Fruit fly (Drosophila melanogaster) whole organism, embryonic: ENCODE data around the gene net.

Experiments used
- ATbp ChIP-seq: fragments of 200-800 bp; sonication (Bioruptor generic); optimal IDR thresholded peaks from 2 replicates; lab custom pipeline; 2017; ENCODE audit warnings: missing biosample characterization, mild to moderate bottlenecking, missing genetic modification characterization, missing genetic modification reagents
- Asciz ChIP-seq: fragments of 200-800 bp; sonication (Bioruptor generic); optimal IDR thresholded peaks from 2 replicates; lab custom pipeline; 2017; ENCODE audit warnings: missing biosample characterization, mild to moderate bottlenecking, missing genetic modification characterization, missing genetic modification reagents
- Atf6 ChIP-seq: fragments of 200-800 bp; sonication (Bioruptor generic); IDR thresholded peaks from 2 replicates; pipeline ENCODE4 v1.3.6; 2022; ENCODE audit warnings: missing biosample characterization, missing genetic modification characterization
- BEAF-32 ChIP-seq: fragments of 200-800 bp; sonication (Bioruptor generic); optimal IDR thresholded peaks from 3 replicates; lab custom pipeline; 2017; ENCODE audit warnings: missing biosample characterization, missing genetic modification characterization, mild to moderate bottlenecking, moderate library complexity, missing genetic modification reagents
- CG11093 ChIP-seq: fragments of 200-800 bp; sonication (Bioruptor generic); IDR thresholded peaks from 3 replicates; pipeline ENCODE4 v1.3.6; 2022; ENCODE audit warnings: missing biosample characterization, missing genetic modification characterization
- CG12659 ChIP-seq: fragments of 200-800 bp; sonication (Bioruptor generic); optimal IDR thresholded peaks from 3 replicates; lab custom pipeline; 2017; ENCODE audit warnings: mild to moderate bottlenecking, missing biosample characterization, missing genetic modification reagents, missing genetic modification characterization
- CG14667 ChIP-seq: fragments of 200-800 bp; sonication (Bioruptor generic); IDR thresholded peaks from 2 replicates; pipeline ENCODE4 v1.3.6; 2022; ENCODE audit warnings: missing biosample characterization, missing genetic modification characterization
- CG15073 ChIP-seq: fragments of 200-800 bp; sonication (Bioruptor generic); optimal IDR thresholded peaks from 2 replicates; lab custom pipeline; 2016; ENCODE audit warnings: missing biosample characterization, missing genetic modification characterization
- CG17361 ChIP-seq: fragments of 200-800 bp; sonication (Bioruptor generic); IDR thresholded peaks from 3 replicates; pipeline ENCODE4 v1.3.6; 2022; ENCODE audit warnings: missing biosample characterization, missing genetic modification characterization
- CG17568 ChIP-seq: fragments of 200-800 bp; sonication (Bioruptor generic); optimal IDR thresholded peaks from 2 replicates; lab custom pipeline; 2018; ENCODE audit warnings: missing biosample characterization, mild to moderate bottlenecking, missing genetic modification characterization, moderate library complexity
- CG30020 ChIP-seq: fragments of 200-800 bp; optimal IDR thresholded peaks from 2 replicates; lab custom pipeline; 2019; ENCODE audit warnings: missing biosample characterization, mild to moderate bottlenecking, missing genetic modification characterization, moderate library complexity
- CG4404 ChIP-seq: fragments of 200-800 bp; sonication (Bioruptor generic); IDR thresholded peaks from 2 replicates; pipeline ENCODE4 v1.3.6; 2022; ENCODE audit warnings: missing biosample characterization, missing genetic modification characterization
- CG5180 ChIP-seq: fragments of 200-800 bp; sonication (Bioruptor generic); optimal IDR thresholded peaks from 3 replicates; lab custom pipeline; 2017; ENCODE audit warnings: missing biosample characterization, missing genetic modification characterization, mild to moderate bottlenecking, moderate library complexity, missing genetic modification reagents
- CG6854 ChIP-seq: fragments of 200-800 bp; sonication (Bioruptor generic); optimal IDR thresholded peaks from 3 replicates; lab custom pipeline; 2017; ENCODE audit warnings: missing biosample characterization, mild to moderate bottlenecking, missing genetic modification characterization
- CG8290 ChIP-seq, 3 experiments: fragments of 200-800 bp; sonication (Bioruptor generic); optimal IDR thresholded peaks; 2 replicates each; lab custom pipeline; 2016 to 2019; ENCODE audit warnings: missing biosample characterization in 3 of 3, missing genetic modification characterization in 3 of 3, mild to moderate bottlenecking in 2 of 3, moderate library complexity in 1 of 3
- CG8388 ChIP-seq: fragments of 200-800 bp; sonication (Bioruptor generic); optimal IDR thresholded peaks from 2 replicates; lab custom pipeline; 2019; ENCODE audit warnings: missing biosample characterization, mild to moderate bottlenecking, missing genetic modification characterization, moderate library complexity
- CG9609 ChIP-seq: fragments of 200-800 bp; sonication (Bioruptor generic); optimal IDR thresholded peaks from 3 replicates; lab custom pipeline; 2016; ENCODE audit warnings: missing biosample characterization, missing genetic modification characterization
- CG9727 ChIP-seq: fragments of 200-800 bp; sonication (Bioruptor generic); optimal IDR thresholded peaks from 3 replicates; lab custom pipeline; 2017; ENCODE audit warnings: missing biosample characterization, mild to moderate bottlenecking, missing genetic modification characterization
- CrebB ChIP-seq: fragments of 200-800 bp; sonication (Bioruptor generic); optimal IDR thresholded peaks from 3 replicates; lab custom pipeline; 2018; ENCODE audit warnings: missing biosample characterization, mild to moderate bottlenecking, missing genetic modification characterization
- Dek ChIP-seq: fragments of 200-800 bp; sonication (Bioruptor generic); optimal IDR thresholded peaks from 3 replicates; lab custom pipeline; 2019; ENCODE audit warnings: missing biosample characterization, mild to moderate bottlenecking, missing genetic modification characterization, moderate library complexity
- H2.0 ChIP-seq: fragments of 200-800 bp; sonication (Bioruptor generic); IDR thresholded peaks from 2 replicates; pipeline ENCODE4 v1.3.6; 2022; ENCODE audit warnings: missing biosample characterization, missing genetic modification characterization
- Hr78 ChIP-seq, 2 experiments: fragments of 200-800 bp in 1 of 2; fragments of >200 bp in 1 of 2; sonication (Bioruptor generic) in 1 of 2; optimal IDR thresholded peaks; 2 replicates each; lab custom pipeline; 2017 to 2019; ENCODE audit warnings: missing biosample characterization in 2 of 2, missing genetic modification characterization in 2 of 2, mild to moderate bottlenecking in 1 of 2, moderate library complexity in 1 of 2
- Med ChIP-seq: fragments of 200-800 bp; sonication (Bioruptor generic); peaks from one replicate; lab custom pipeline; 2016; ENCODE audit warnings: missing biosample characterization, missing genetic modification characterization, mild to moderate bottlenecking, inconsistent platforms, moderate library complexity
- Scr ChIP-seq: fragments of 200-800 bp; sonication (Bioruptor generic); IDR thresholded peaks from 2 replicates; pipeline ENCODE4 v1.3.6; 2022; ENCODE audit warnings: missing biosample characterization, missing genetic modification characterization; ENCODE audit not compliant: partially characterized antibody
- Sry-δ ChIP-seq: fragments of 200-800 bp; sonication (Bioruptor generic); optimal IDR thresholded peaks from 2 replicates; lab custom pipeline; 2016; ENCODE audit warnings: missing biosample characterization, missing genetic modification characterization
- Usf ChIP-seq: fragments of 200-800 bp; sonication (Bioruptor generic); optimal IDR thresholded peaks from 2 replicates; lab custom pipeline; 2017; ENCODE audit warnings: missing genotype, missing biosample characterization, missing genetic modification characterization
- abd-A ChIP-seq: fragments of 200-800 bp; sonication (Bioruptor generic); optimal IDR thresholded peaks from 3 replicates; lab custom pipeline; 2019; ENCODE audit warnings: missing biosample characterization, mild to moderate bottlenecking, missing genetic modification characterization, moderate library complexity
- amos ChIP-seq: fragments of 200-800 bp; sonication (Bioruptor generic); IDR thresholded peaks from 2 replicates; pipeline ENCODE4 v1.3.6; 2022; ENCODE audit warnings: missing biosample characterization, missing genetic modification characterization; ENCODE audit not compliant: partially characterized antibody
- bbx ChIP-seq: fragments of 200-800 bp; sonication (Bioruptor generic); IDR thresholded peaks from 2 replicates; pipeline ENCODE4 v1.3.6; 2022; ENCODE audit warnings: missing biosample characterization, missing genetic modification characterization; ENCODE audit not compliant: partially characterized antibody
- btn ChIP-seq: fragments of 200-800 bp; sonication (Bioruptor generic); optimal IDR thresholded peaks from 2 replicates; lab custom pipeline; 2016; ENCODE audit warnings: missing biosample characterization, missing genetic modification characterization
- chinmo ChIP-seq: fragments of 200-800 bp; sonication (Bioruptor generic); IDR thresholded peaks from 4 replicates; pipeline ENCODE4 v1.3.6; 2022; ENCODE audit warnings: missing biosample characterization, missing genetic modification characterization; ENCODE audit not compliant: partially characterized antibody
- chm ChIP-seq: fragments of 200-800 bp; sonication (Bioruptor generic); IDR thresholded peaks from 2 replicates; pipeline ENCODE4 v1.3.6; 2022; ENCODE audit warnings: missing biosample characterization, missing genetic modification characterization
- ci ChIP-seq: fragments of 200-800 bp; sonication (Bioruptor generic); IDR thresholded peaks from 3 replicates; pipeline ENCODE4 v1.3.6; 2022; ENCODE audit warnings: missing biosample characterization, missing genetic modification characterization
- crc ChIP-seq: fragments of 200-800 bp; sonication (Bioruptor generic); optimal IDR thresholded peaks from 2 replicates; lab custom pipeline; 2016; ENCODE audit warnings: missing biosample characterization, missing genetic modification characterization
- crp ChIP-seq, 2 experiments: fragments of 200-800 bp; sonication (Bioruptor generic); optimal IDR thresholded peaks; 2 replicates in 1 of 2; 3 replicates in 1 of 2; lab custom pipeline; 2017; ENCODE audit warnings: missing biosample characterization in 2 of 2, missing genetic modification characterization in 2 of 2, mild to moderate bottlenecking in 1 of 2, moderate library complexity in 1 of 2
- fd3F ChIP-seq: fragments of 200-800 bp; sonication (Bioruptor generic); optimal IDR thresholded peaks from 2 replicates; lab custom pipeline; 2018; ENCODE audit warnings: missing biosample characterization, mild to moderate bottlenecking, missing genetic modification characterization, moderate library complexity
- fru ChIP-seq: fragments of >200 bp; optimal IDR thresholded peaks from 2 replicates; lab custom pipeline; 2017
- grn ChIP-seq: fragments of 200-800 bp; sonication (Bioruptor generic); optimal IDR thresholded peaks from 3 replicates; lab custom pipeline; 2017; ENCODE audit warnings: missing biosample characterization, missing genetic modification characterization
- lbe ChIP-seq: fragments of 200-800 bp; sonication (Bioruptor generic); optimal IDR thresholded peaks from 2 replicates; lab custom pipeline; 2016; ENCODE audit warnings: missing biosample characterization, mild to moderate bottlenecking, missing genetic modification characterization
- nom ChIP-seq: fragments of 200-800 bp; sonication (Bioruptor generic); optimal IDR thresholded peaks from 2 replicates; lab custom pipeline; 2017; ENCODE audit warnings: missing biosample characterization, missing genetic modification characterization, mild to moderate bottlenecking, moderate library complexity, missing genetic modification reagents
- pan ChIP-seq, 4 experiments: fragments of >200 bp in 3 of 4; fragments of 200-800 bp in 1 of 4; sonication (Bioruptor generic) in 1 of 4; optimal IDR thresholded peaks in 3 of 4; IDR thresholded peaks in 1 of 4; 2 replicates each; pipeline versions ENCODE4 v1.3.6 to Lab custom; 2017 to 2022; ENCODE audit warnings: missing biosample characterization in 2 of 4, missing genetic modification characterization in 2 of 4, mixed read lengths in 1 of 4
- pb ChIP-seq: fragments of 200-800 bp; sonication (Bioruptor generic); optimal IDR thresholded peaks from 3 replicates; lab custom pipeline; 2016; ENCODE audit warnings: missing biosample characterization, missing genetic modification characterization
- pros ChIP-seq: fragments of 200-800 bp; sonication (Bioruptor generic); optimal IDR thresholded peaks from 3 replicates; lab custom pipeline; 2019; ENCODE audit warnings: missing biosample characterization, mild to moderate bottlenecking, missing genetic modification characterization, moderate library complexity
- rib ChIP-seq: fragments of 200-800 bp; sonication (Bioruptor generic); IDR thresholded peaks from 2 replicates; pipeline ENCODE4 v1.3.6; 2022; ENCODE audit warnings: missing biosample characterization, missing genetic modification characterization
- ttk ChIP-seq: fragments of 200-800 bp; sonication (Bioruptor generic); IDR thresholded peaks from 2 replicates; pipeline ENCODE4 v2.1.2; 2022; ENCODE audit warnings: missing biosample characterization, missing genetic modification characterization

The net gene

dm6 chr2L:87255-87723 lies at the start of gene net (continued):
- TF ChIP-seq CG11093 (GFP tag; lab: Robert Waterston, UW) (0 out of 3 replicates have a peak, but pooled peaks have one; percentile 38), CG9609 (GFP tag; lab: Kevin White, UChicago) (no peak), Sry-δ (GFP tag; lab: Kevin White, UChicago) (no peak), Usf (GFP tag; lab: Kevin White, UChicago) (no peak), Dek (tag; lab: Kevin White, UChicago) (peak; percentile 66), CG6854 (peak; percentile 64), crp (GFP tag; optimal IDR thresholded peaks at IDR 0.05; lab: Kevin White, UChicago) (peak in 1 of 2 experiments; percentile 15), CrebB (peak; percentile 11), CG12659 (GFP tag; lab: Kevin White, UChicago) (peak; percentile 83), CG8388 (GFP tag; lab: Kevin White, UChicago) (peak; percentile 53), fru (lab: Kevin White, UChicago) (no peak), Scr (GFP tag; lab: Robert Waterston, UW) (no peak), crc (GFP tag; lab: Kevin White, UChicago) (no peak), CG30020 (tag; lab: Kevin White, UChicago) (peak; percentile 30), pan (optimal IDR thresholded peaks at IDR 0.05; lab: Kevin White, UChicago) (no peak), pan (GFP tag; optimal IDR thresholded peaks at IDR 0.05 in 1 of 2, IDR thresholded peaks at IDR 0.05 in 1 of 2) (no peak), ttk (GFP tag; lab: Robert Waterston, UW) (no peak), btn (GFP tag; lab: Kevin White, UChicago) (no peak), fd3F (GFP tag; lab: Kevin White, UChicago) (peak; percentile 59), Atf6 (GFP tag; lab: Robert Waterston, UW) (peak; percentile 51; the same call in 1 of the 2 replicates), CG4404 (GFP tag; lab: Robert Waterston, UW) (no peak), lbe (GFP tag; lab: Kevin White, UChicago) (peak; percentile 56), BEAF-32 (GFP tag; lab: Kevin White, UChicago) (no peak), CG5180 (GFP tag; lab: Kevin White, UChicago) (peak; percentile 100), CG14667 (GFP tag; lab: Robert Waterston, UW) (no peak), amos (GFP tag; lab: Robert Waterston, UW) (no peak), bbx (GFP tag; lab: Robert Waterston, UW) (no peak)

DNA sequence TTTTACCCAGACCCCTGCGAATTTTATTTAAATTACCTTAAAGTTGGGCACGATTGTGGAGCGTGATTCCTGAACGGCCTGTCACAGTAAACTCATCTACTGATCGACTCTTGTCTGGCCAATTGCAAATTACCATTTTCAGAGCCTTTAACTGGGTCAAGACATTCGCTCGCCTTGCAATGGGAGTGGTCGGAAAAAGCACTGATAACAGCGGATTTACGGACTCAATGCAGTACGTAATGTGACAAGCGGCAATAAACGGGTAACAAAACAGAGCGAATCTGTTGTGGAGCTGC lies 48.9 kb upstream of the net start:
- TF ChIP-seq pb (GFP tag; lab: Kevin White, UChicago) = no peak
- TF ChIP-seq ci (GFP tag; lab: Robert Waterston, UW) = 0 out of 3 replicates have a peak, but pooled peaks have one; percentile 29
- TF ChIP-seq CG8290 (GFP tag; optimal IDR thresholded peaks at IDR 0.05; lab: Kevin White, UChicago) = no peak
- TF ChIP-seq CG8290 (tag; optimal IDR thresholded peaks at IDR 0.05; lab: Kevin White, UChicago) = peak in 1 of 2 experiments; percentile 24
- no peak for TF ChIP-seq Asciz
- 0 out of 3 replicates have a peak, but pooled peaks have one; percentile 16 for TF ChIP-seq CG17361 (GFP tag; lab: Robert Waterston, UW)
- TF ChIP-seq, all 482 proteins: peak for 3

- TF ChIP-seq Med (peak; percentile 38), CG15073 (no peak), pros (no peak), Hr78 (GFP tag; optimal IDR thresholded peaks at IDR 0.05; lab: Kevin White, UChicago) (peak in 1 of 2 experiments; percentile 17), CG9727 (GFP tag; lab: Kevin White, UChicago) (no peak), ATbp (GFP tag; lab: Kevin White, UChicago) (no peak), CG17568 (no peak), H2.0 (GFP tag; lab: Robert Waterston, UW) (no peak), rib (GFP tag; lab: Robert Waterston, UW) (no peak), chm (GFP tag; lab: Robert Waterston, UW) (no peak), nom (GFP tag; lab: Kevin White, UChicago) (peak; percentile 71), grn (GFP tag; lab: Kevin White, UChicago) (peak; percentile 45), abd-A (tag; lab: Kevin White, UChicago) (peak; percentile 76), chinmo (GFP tag; lab: Robert Waterston, UW) (peak; percentile 95; the same call in 3 of the 4 replicates)
Measured at dm6 chr2L:135383-136130, 48.4 kb upstream of the net start.
